Fruit fly (Drosophila melanogaster) whole organism, embryonic: ENCODE measurements around the gene D12.

Experiments used
- Bdp1 ChIP-seq: fragments of 200-800 bp; sonication (Bioruptor generic); optimal IDR thresholded peaks from 3 replicates; lab custom pipeline; 2016; ENCODE audit warnings: missing biosample characterization, missing genetic modification characterization
- CG1024 ChIP-seq: fragments of 200-800 bp; sonication (Bioruptor generic); IDR thresholded peaks from 2 replicates; pipeline ENCODE4 v1.3.6; 2022; ENCODE audit warnings: missing biosample characterization, missing genetic modification characterization
- CG10274 ChIP-seq: fragments of 200-800 bp; sonication (Bioruptor generic); optimal IDR thresholded peaks from 3 replicates; lab custom pipeline; 2017; ENCODE audit warnings: missing biosample characterization, mild to moderate bottlenecking, missing genetic modification characterization
- CG12104 ChIP-seq: fragments of 200-800 bp; sonication (Bioruptor generic); optimal IDR thresholded peaks from 3 replicates; lab custom pipeline; 2016; ENCODE audit warnings: missing biosample characterization, missing genetic modification characterization
- CG1233 ChIP-seq: fragments of 200-800 bp; sonication (Bioruptor generic); optimal IDR thresholded peaks from 4 replicates; lab custom pipeline; 2018; ENCODE audit warnings: missing biosample characterization, mild to moderate bottlenecking, missing genetic modification characterization
- CG13287 ChIP-seq: fragments of 200-800 bp; sonication (Bioruptor generic); IDR thresholded peaks from 2 replicates; pipeline ENCODE4 v1.3.6; 2022; ENCODE audit warnings: missing biosample characterization, missing genetic modification characterization; ENCODE audit not compliant: partially characterized antibody
- CG15514 ChIP-seq: fragments of 200-800 bp; sonication (Bioruptor generic); optimal IDR thresholded peaks from 3 replicates; lab custom pipeline; 2017; ENCODE audit warnings: missing biosample characterization, missing genetic modification characterization, mild to moderate bottlenecking, moderate library complexity, missing genetic modification reagents
- CG2120 ChIP-seq: fragments of 200-800 bp; sonication (Bioruptor generic); optimal IDR thresholded peaks from 3 replicates; lab custom pipeline; 2016; ENCODE audit warnings: missing biosample characterization, missing genetic modification characterization
- CG32772 ChIP-seq: fragments of 200-800 bp; sonication (Bioruptor generic); IDR thresholded peaks from 2 replicates; pipeline ENCODE4 v1.3.6; 2022; ENCODE audit warnings: missing biosample characterization, missing genetic modification characterization
- CG3838 ChIP-seq: fragments of 200-800 bp; sonication (Bioruptor generic); optimal IDR thresholded peaks from 3 replicates; lab custom pipeline; 2016; ENCODE audit warnings: missing biosample characterization, missing genetic modification characterization
- CG3847 ChIP-seq: fragments of 200-800 bp; sonication (Bioruptor generic); IDR thresholded peaks from 2 replicates; pipeline ENCODE4 v1.3.6; 2022; ENCODE audit warnings: missing biosample characterization, missing genetic modification characterization
- CG5180 ChIP-seq: fragments of 200-800 bp; sonication (Bioruptor generic); optimal IDR thresholded peaks from 3 replicates; lab custom pipeline; 2017; ENCODE audit warnings: missing biosample characterization, missing genetic modification characterization, mild to moderate bottlenecking, moderate library complexity, missing genetic modification reagents
- CG7786 ChIP-seq: fragments of 200-800 bp; sonication (Bioruptor generic); optimal IDR thresholded peaks from 2 replicates; lab custom pipeline; 2016; ENCODE audit warnings: missing biosample characterization, missing genetic modification characterization
- CG9437 ChIP-seq: fragments of 200-800 bp; sonication (Bioruptor generic); optimal IDR thresholded peaks from 2 replicates; lab custom pipeline; 2018; ENCODE audit warnings: missing biosample characterization, mild to moderate bottlenecking, missing genetic modification characterization
- CG9817 ChIP-seq: fragments of 200-800 bp; sonication (Bioruptor generic); optimal IDR thresholded peaks from 2 replicates; lab custom pipeline; 2018; ENCODE audit warnings: missing biosample characterization, mild to moderate bottlenecking, missing genetic modification characterization, moderate library complexity
- CTCF ChIP-seq: fragments of 200-800 bp; sonication (Bioruptor generic); optimal IDR thresholded peaks from 2 replicates; lab custom pipeline; 2017; ENCODE audit warnings: missing biosample characterization, mild to moderate bottlenecking, missing genetic modification characterization, moderate library complexity
- Camta ChIP-seq: fragments of 200-800 bp; sonication (Bioruptor generic); optimal IDR thresholded peaks from 2 replicates; lab custom pipeline; 2016; ENCODE audit warnings: missing biosample characterization, missing genetic modification characterization
- CrebB ChIP-seq: fragments of 200-800 bp; sonication (Bioruptor generic); optimal IDR thresholded peaks from 3 replicates; lab custom pipeline; 2018; ENCODE audit warnings: missing biosample characterization, mild to moderate bottlenecking, missing genetic modification characterization
- D19B ChIP-seq: fragments of 200-800 bp; sonication (Bioruptor generic); optimal IDR thresholded peaks from 2 replicates; lab custom pipeline; 2017; ENCODE audit warnings: missing biosample characterization, mild to moderate bottlenecking, missing genetic modification characterization
- Dip3 ChIP-seq: fragments of 200-800 bp; sonication (Bioruptor generic); optimal IDR thresholded peaks from 3 replicates; lab custom pipeline; 2016; ENCODE audit warnings: missing biosample characterization, missing genetic modification characterization
- Dp ChIP-seq: fragments of 200-800 bp; sonication (Bioruptor generic); optimal IDR thresholded peaks from 2 replicates; lab custom pipeline; 2018; ENCODE audit warnings: missing biosample characterization, mild to moderate bottlenecking, missing genetic modification characterization, moderate library complexity
- Ets97D ChIP-seq: fragments of 200-800 bp; sonication (Bioruptor generic); optimal IDR thresholded peaks from 3 replicates; lab custom pipeline; 2016; ENCODE audit warnings: missing biosample characterization, missing genetic modification characterization
- Fer1 ChIP-seq: fragments of 200-800 bp; sonication (Bioruptor generic); optimal IDR thresholded peaks from 2 replicates; lab custom pipeline; 2017; ENCODE audit warnings: missing biosample characterization, mild to moderate bottlenecking, missing genetic modification characterization
- Gsc ChIP-seq: fragments of 200-800 bp; sonication (Bioruptor generic); IDR thresholded peaks from 2 replicates; pipeline ENCODE4 v1.3.6; 2022; ENCODE audit warnings: missing biosample characterization, missing genetic modification characterization
- Hey ChIP-seq: fragments of 200-800 bp; sonication (Bioruptor generic); optimal IDR thresholded peaks from 3 replicates; lab custom pipeline; 2018; ENCODE audit warnings: missing biosample characterization, mild to moderate bottlenecking, missing genetic modification characterization
- Hmr ChIP-seq: fragments of 200-800 bp; sonication (Bioruptor generic); optimal IDR thresholded peaks from 3 replicates; lab custom pipeline; 2017; ENCODE audit warnings: mild to moderate bottlenecking, missing biosample characterization, missing genetic modification reagents, missing genetic modification characterization
- MTF-1 ChIP-seq: fragments of 200-800 bp; sonication (Bioruptor generic); optimal IDR thresholded peaks from 2 replicates; lab custom pipeline; 2018; ENCODE audit warnings: missing biosample characterization, mild to moderate bottlenecking, missing genetic modification characterization, borderline replicate concordance
- Max ChIP-seq: fragments of 200-800 bp; sonication (Bioruptor generic); optimal IDR thresholded peaks from 2 replicates; lab custom pipeline; 2016; ENCODE audit warnings: missing biosample characterization, mild to moderate bottlenecking, missing genetic modification characterization
- Med ChIP-seq: fragments of 200-800 bp; sonication (Bioruptor generic); peaks from one replicate; lab custom pipeline; 2016; ENCODE audit warnings: missing biosample characterization, missing genetic modification characterization, mild to moderate bottlenecking, inconsistent platforms, moderate library complexity
- NC2α ChIP-seq: fragments of 200-800 bp; sonication (Bioruptor generic); optimal IDR thresholded peaks from 2 replicates; lab custom pipeline; 2016; ENCODE audit warnings: missing biosample characterization, missing genetic modification characterization
- NFAT ChIP-seq: fragments of 200-800 bp; sonication (Bioruptor generic); IDR thresholded peaks from 2 replicates; pipeline ENCODE4 v1.3.6; 2022; ENCODE audit warnings: missing biosample characterization, missing genetic modification characterization
- ash1 ChIP-seq: fragments of 200-800 bp; sonication (Bioruptor generic); optimal IDR thresholded peaks from 2 replicates; lab custom pipeline; 2018; ENCODE audit warnings: missing biosample characterization, mild to moderate bottlenecking, missing genetic modification characterization
- ato ChIP-seq: fragments of 200-800 bp; sonication (Bioruptor generic); IDR thresholded peaks from 2 replicates; pipeline ENCODE4 v1.3.6; 2022; ENCODE audit warnings: missing biosample characterization, missing genetic modification characterization; ENCODE audit not compliant: partially characterized antibody
- br ChIP-seq: fragments of >200 bp; optimal IDR thresholded peaks from 2 replicates; lab custom pipeline; 2017
- dmrt11E ChIP-seq: fragments of 200-800 bp; sonication (Bioruptor generic); optimal IDR thresholded peaks from 3 replicates; lab custom pipeline; 2018; ENCODE audit warnings: missing biosample characterization, mild to moderate bottlenecking, missing genetic modification characterization, moderate library complexity
- exex ChIP-seq: fragments of 200-800 bp; sonication (Bioruptor generic); optimal IDR thresholded peaks from 4 replicates; lab custom pipeline; 2018; ENCODE audit warnings: missing biosample characterization, mild to moderate bottlenecking, missing genetic modification characterization, moderate library complexity
- fd96Cb ChIP-seq: fragments of 200-800 bp; sonication (Bioruptor generic); optimal IDR thresholded peaks from 2 replicates; lab custom pipeline; 2018; ENCODE audit warnings: missing biosample characterization, mild to moderate bottlenecking, missing genetic modification characterization, moderate library complexity
- gsb-n ChIP-seq: fragments of 200-800 bp; sonication (Bioruptor generic); optimal IDR thresholded peaks from 3 replicates; lab custom pipeline; 2018; ENCODE audit warnings: missing biosample characterization, mild to moderate bottlenecking, missing genetic modification characterization
- ind ChIP-seq: fragments of 200-800 bp; sonication (Bioruptor generic); optimal IDR thresholded peaks from 3 replicates; lab custom pipeline; 2016; ENCODE audit warnings: missing biosample characterization, missing genetic modification characterization
- p53 ChIP-seq: fragments of 200-800 bp; sonication (Bioruptor generic); optimal IDR thresholded peaks from 2 replicates; lab custom pipeline; 2016; ENCODE audit warnings: missing biosample characterization, missing genetic modification characterization
- repo ChIP-seq: fragments of 200-800 bp; sonication (Bioruptor generic); optimal IDR thresholded peaks from 2 replicates; lab custom pipeline; 2016; ENCODE audit warnings: missing biosample characterization, missing genetic modification characterization
- ro ChIP-seq: fragments of 200-800 bp; sonication (Bioruptor generic); IDR thresholded peaks from 2 replicates; pipeline ENCODE4 v1.3.6; 2022; ENCODE audit warnings: missing biosample characterization, missing genetic modification characterization
- sd ChIP-seq: fragments of 200-800 bp; sonication (Bioruptor generic); optimal IDR thresholded peaks from 3 replicates; lab custom pipeline; 2018; ENCODE audit warnings: missing biosample characterization, mild to moderate bottlenecking, missing genetic modification characterization, moderate library complexity
- sqz ChIP-seq: fragments of 200-800 bp; sonication (Bioruptor generic); optimal IDR thresholded peaks from 3 replicates; lab custom pipeline; 2018; ENCODE audit warnings: missing biosample characterization, mild to moderate bottlenecking, missing genetic modification characterization
- stc ChIP-seq: fragments of 200-800 bp; sonication (Bioruptor generic); IDR thresholded peaks from 2 replicates; pipeline ENCODE4 v1.3.6; 2022; ENCODE audit warnings: missing biosample characterization, missing genetic modification characterization
- sug ChIP-seq: fragments of 200-800 bp; optimal IDR thresholded peaks from 2 replicates; lab custom pipeline; 2019; ENCODE audit warnings: missing biosample characterization, mild to moderate bottlenecking, missing genetic modification characterization, moderate library complexity
- tgo ChIP-seq: fragments of 200-800 bp; sonication (Bioruptor generic); IDR thresholded peaks from 3 replicates; pipeline ENCODE4 v1.3.6; 2022; ENCODE audit warnings: missing biosample characterization, missing genetic modification characterization
- tup ChIP-seq: fragments of 200-800 bp; sonication (Bioruptor generic); optimal IDR thresholded peaks from 2 replicates; lab custom pipeline; 2016; ENCODE audit warnings: missing biosample characterization, mild to moderate bottlenecking, missing genetic modification characterization, moderate library complexity
- twi ChIP-seq: fragments of 200-800 bp; optimal IDR thresholded peaks from 2 replicates; lab custom pipeline; 2019; ENCODE audit warnings: missing biosample characterization, mild to moderate bottlenecking, missing genetic modification characterization, moderate library complexity
- tx ChIP-seq: fragments of 200-800 bp; sonication (Bioruptor generic); optimal IDR thresholded peaks from 2 replicates; lab custom pipeline; 2016; ENCODE audit warnings: missing biosample characterization, missing genetic modification characterization
- wdn ChIP-seq: fragments of 200-800 bp; sonication (Bioruptor generic); IDR thresholded peaks from 2 replicates; pipeline ENCODE4 v1.3.6; 2022; ENCODE audit warnings: missing biosample characterization, missing genetic modification characterization
- z ChIP-seq: fragments of 200-800 bp; sonication (Bioruptor generic); IDR thresholded peaks from 3 replicates; pipeline ENCODE4 v1.3.6; 2022; ENCODE audit warnings: missing biosample characterization, missing genetic modification characterization
- zen ChIP-seq: fragments of 200-800 bp; sonication (Bioruptor generic); optimal IDR thresholded peaks from 3 replicates; lab custom pipeline; 2018; ENCODE audit warnings: missing biosample characterization, mild to moderate bottlenecking, missing genetic modification characterization, moderate library complexity

The D12 gene

DNA sequence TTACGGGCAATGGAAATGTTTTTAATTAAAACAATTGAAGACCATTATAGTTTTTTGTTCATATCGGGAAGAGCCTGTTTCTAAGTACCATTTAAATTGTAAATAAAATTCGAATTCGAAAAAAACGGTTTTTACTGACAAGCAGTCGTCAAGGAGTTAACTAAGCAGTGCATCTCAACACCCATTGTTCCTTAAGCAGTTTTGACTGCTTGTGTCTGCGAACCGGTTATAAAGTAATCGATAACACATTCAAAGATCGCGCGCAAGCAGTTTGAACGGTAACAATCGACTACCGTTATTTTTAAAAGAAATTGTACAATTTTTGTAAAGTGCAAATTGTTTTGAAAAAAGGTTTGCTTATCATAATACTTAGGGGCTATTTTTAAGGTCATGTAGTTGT lies 40.8 kb upstream of the D12 start (continued):
- no peak for TF ChIP-seq fd96Cb
- no peak for TF ChIP-seq tx (GFP tag; lab: Kevin White, UChicago)
- TF ChIP-seq Med (GFP tag; lab: Kevin White, UChicago) = peak; percentile 90
- TF ChIP-seq Dp = peak; percentile 90
- TF ChIP-seq CG2120 (GFP tag; lab: Kevin White, UChicago) = peak; percentile 17
- no peak for TF ChIP-seq br (lab: Kevin White, UChicago)
- TF ChIP-seq ind (GFP tag; lab: Kevin White, UChicago) = no peak
- no peak for TF ChIP-seq CG12104 (GFP tag; lab: Kevin White, UChicago)
- peak; percentile 1 for TF ChIP-seq Max (GFP tag; lab: Kevin White, UChicago)
- TF ChIP-seq Hmr (GFP tag; lab: Kevin White, UChicago) = no peak
- TF ChIP-seq MTF-1 (GFP tag; lab: Kevin White, UChicago) = no peak
- no peak for TF ChIP-seq sqz (GFP tag; lab: Kevin White, UChicago)
- no peak for TF ChIP-seq ash1 (GFP tag; lab: Kevin White, UChicago)
- TF ChIP-seq exex = no peak
- no peak for TF ChIP-seq tgo (GFP tag; lab: Robert Waterston, UW)
- no peak for TF ChIP-seq CrebB
- TF ChIP-seq wdn (GFP tag; lab: Robert Waterston, UW) = no peak
- TF ChIP-seq CG1024 = no peak
- no peak for TF ChIP-seq z
- TF ChIP-seq stc (GFP tag; lab: Robert Waterston, UW) = no peak
- peak; percentile 59 for TF ChIP-seq CTCF (GFP tag; lab: Kevin White, UChicago)
- no peak for TF ChIP-seq tup (GFP tag; lab: Kevin White, UChicago)
- TF ChIP-seq dmrt11E (tag; lab: Kevin White, UChicago) = no peak
- no peak for TF ChIP-seq CG7786 (GFP tag; lab: Kevin White, UChicago)
- no peak for TF ChIP-seq CG1233
- TF ChIP-seq sug = no peak
- no peak for TF ChIP-seq D19B (GFP tag; lab: Kevin White, UChicago)
- no peak for TF ChIP-seq CG9817
- peak; percentile 67 for TF ChIP-seq zen (tag; lab: Kevin White, UChicago)
- TF ChIP-seq sd (tag; lab: Kevin White, UChicago) = no peak
- TF ChIP-seq ato (GFP tag; lab: Robert Waterston, UW) = 0 out of 2 replicates have a peak, but pooled peaks have one; percentile 29
- TF ChIP-seq NFAT (GFP tag; lab: Robert Waterston, UW) = no peak
- TF ChIP-seq ro (GFP tag; lab: Robert Waterston, UW) = no peak
- no peak for TF ChIP-seq CG5180 (GFP tag; lab: Kevin White, UChicago)
- peak; percentile 22 for TF ChIP-seq CG15514 (GFP tag; lab: Kevin White, UChicago)
- no peak for TF ChIP-seq NC2α (GFP tag; lab: Kevin White, UChicago)
- peak; percentile 91 for TF ChIP-seq Bdp1
- no peak for TF ChIP-seq Camta
- no peak for TF ChIP-seq CG9437 (GFP tag; lab: Kevin White, UChicago)
- peak; percentile 93 for TF ChIP-seq CG3838 (GFP tag; lab: Kevin White, UChicago)
- TF ChIP-seq gsb-n (tag; lab: Kevin White, UChicago) = no peak
- no peak for TF ChIP-seq twi (tag; lab: Kevin White, UChicago)
- no peak for TF ChIP-seq Hey
- no peak for TF ChIP-seq repo (GFP tag; lab: Kevin White, UChicago)
- peak; percentile 41 for TF ChIP-seq CG13287 (GFP tag; lab: Robert Waterston, UW)
- TF ChIP-seq Ets97D (GFP tag; lab: Kevin White, UChicago) = peak; percentile 61
- no peak for TF ChIP-seq CG3847 (GFP tag; lab: Robert Waterston, UW)
- no peak for TF ChIP-seq CG32772 (GFP tag; lab: Robert Waterston, UW)
- no peak for TF ChIP-seq CG10274 (GFP tag; lab: Kevin White, UChicago)
- TF ChIP-seq Fer1 = no peak
- TF ChIP-seq p53 (GFP tag; lab: Kevin White, UChicago) = no peak
- TF ChIP-seq Gsc (GFP tag; lab: Robert Waterston, UW) = no peak
- TF ChIP-seq Dip3 (GFP tag; lab: Kevin White, UChicago) = peak; percentile 11
